Worm (Caenorhabditis elegans): ENCODE data around the gene Y38H8A.1.

ce11 chrIV:13508924-13509323 is 26.4 kb downstream of the Y38H8A.1 start, which contains the start of gene afmd-2:
- TF ChIP-seq pag-3 (tag; optimal IDR thresholded peaks at IDR 0.05; ENCODE audit: borderline replicate concordance) (no peak), F13H6.1 (tag; optimal IDR thresholded peaks at IDR 0.05) (no peak), fkh-10 (GFP tag; optimal IDR thresholded peaks at IDR 0.05) (no peak), nfya-1 (tag; optimal IDR thresholded peaks at IDR 0.05) (no peak), Y22D7AL.16 (tag; optimal IDR thresholded peaks at IDR 0.05) (no peak), nhr-11 (tag; optimal IDR thresholded peaks at IDR 0.05) (no peak), ceh-9 (tag; optimal IDR thresholded peaks at IDR 0.05) (no peak), madf-2 (tag; optimal IDR thresholded peaks at IDR 0.05) (no peak)

Measured in whole organism, late embryonic.